Worm (Caenorhabditis elegans): ENCODE data around the gene zipt-17.

zipt-17 gene

ce11 chrIV:17316398-17316797 lies 50.8 kb downstream of the zipt-17 start, which contains the start of gene C49C3.20:
C49C3.20 (minus strand) TSS chrIV:17316498.
- TF ChIP-seq ztf-11 (tag; optimal IDR thresholded peaks at IDR 0.05) (no peak), egl-43 (GFP tag; IDR thresholded peaks at IDR 0.05) (no peak), aha-1 (tag) (peak; percentile 60)

Data from whole organism, L4 larva.